Fruit fly (Drosophila melanogaster): ENCODE data around the gene ps.

dm6 chr3R:9399074-9399473 is 18.7 kb upstream of the ps start:
- TF ChIP-seq CTCF (optimal IDR thresholded peaks at IDR 0.05) (no peak), CG8478 (optimal IDR thresholded peaks at IDR 0.05) (no peak)

Data from S2 (cell line).